Worm (Caenorhabditis elegans) whole organism, L3 larva: Measurements from ENCODE around the gene C08E8.1.

Experiments used
- ceh-28 ChIP-seq: fragments of 150-350 bp; optimal IDR thresholded peaks from 2 replicates; lab custom pipeline; 2014; ENCODE audit warnings: missing biosample characterization, missing genetic modification reagents, missing genetic modification characterization
- daf-12 ChIP-seq: fragments of 150-350 bp; optimal IDR thresholded peaks from 2 replicates; lab custom pipeline; 2014; ENCODE audit warnings: missing biosample characterization, missing genetic modification reagents, missing genetic modification characterization
- egl-27 ChIP-seq: sonication (generic microtip); optimal IDR thresholded peaks from 4 replicates; lab custom pipeline; 2017; ENCODE audit warnings: missing biosample characterization, missing genetic modification reagents, missing genetic modification characterization
- lin-15B ChIP-seq: fragments of 150-350 bp; optimal IDR thresholded peaks from 2 replicates; lab custom pipeline; 2014; ENCODE audit warnings: missing biosample characterization, missing genetic modification characterization
- mdl-1 ChIP-seq: fragments of 150-350 bp; optimal IDR thresholded peaks from 2 replicates; lab custom pipeline; 2014; ENCODE audit warnings: missing biosample characterization, missing genetic modification characterization
- nfya-1 ChIP-seq: sonication (generic microtip); optimal IDR thresholded peaks from 2 replicates; lab custom pipeline; 2017; ENCODE audit warnings: missing genetic modification characterization, mild to moderate bottlenecking, missing compliant biosample characterization, antibody characterized with exemption, moderate library complexity; ENCODE audit not compliant: insufficient read depth
- nhr-237 ChIP-seq: fragments of 150-350 bp; optimal IDR thresholded peaks from 2 replicates; lab custom pipeline; 2014; ENCODE audit warnings: missing biosample characterization, missing genetic modification characterization
- snpc-4 ChIP-seq: fragments of 150-350 bp; optimal IDR thresholded peaks from 2 replicates; lab custom pipeline; 2014; ENCODE audit warnings: missing biosample characterization, missing genetic modification characterization
- tbx-2 ChIP-seq: sonication (generic microtip); optimal IDR thresholded peaks from 2 replicates; lab custom pipeline; 2016; ENCODE audit warnings: mild to moderate bottlenecking, missing genetic modification characterization, missing compliant biosample characterization
- unc-39 ChIP-seq: sonication (generic microtip); optimal IDR thresholded peaks from 4 replicates; lab custom pipeline; 2017; ENCODE audit warnings: missing biosample characterization, missing genetic modification characterization
- zag-1 ChIP-seq: fragments of 150-350 bp; optimal IDR thresholded peaks from 2 replicates; lab custom pipeline; 2014; ENCODE audit warnings: missing biosample characterization, missing genetic modification characterization

- TF ChIP-seq snpc-4 (no peak), daf-12 (tag; lab: Kevin White, UChicago) (no peak), mdl-1 (no peak), unc-39 (tag; lab: Kevin White, UChicago) (no peak), nfya-1 (no peak), lin-15B (tag; lab: Kevin White, UChicago) (no peak), egl-27 (no peak), nhr-237 (tag; lab: Kevin White, UChicago) (no peak), zag-1 (no peak), tbx-2 (tag; lab: Kevin White, UChicago) (no peak), ceh-28 (tag; lab: Kevin White, UChicago) (no peak)
Measured at ce11 chrV:18382590-18382989, 20.3 kb upstream of the C08E8.1 start, which contains the start of gene nhr-288.
